Worm (Caenorhabditis elegans): ENCODE measurements around the gene snb-1.

DNA sequence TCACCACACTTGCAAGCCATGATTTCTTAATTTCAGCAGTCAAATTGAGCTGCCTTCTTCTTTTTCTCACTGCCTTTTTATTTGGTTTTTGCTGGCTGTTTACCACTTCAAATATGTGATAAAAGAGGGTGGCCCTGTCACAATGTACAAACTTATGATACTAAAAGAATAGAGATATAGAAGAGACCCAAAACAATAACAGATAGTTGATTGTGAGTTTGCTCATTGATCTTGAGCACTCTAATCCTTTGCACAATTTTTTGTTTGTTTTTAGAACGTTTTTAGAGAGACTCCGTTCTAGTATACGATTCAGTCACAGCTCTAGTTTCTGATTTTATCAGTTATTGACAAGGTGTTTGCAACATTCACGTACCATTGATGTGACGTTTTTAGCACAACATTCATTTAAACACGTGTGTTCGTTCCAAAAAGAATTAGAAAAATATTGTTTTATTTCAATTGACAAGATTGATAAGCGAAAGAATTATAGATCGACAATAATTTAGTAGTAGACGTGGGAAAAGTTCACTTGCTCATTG lies 35.6 kb upstream of the snb-1 start, which contains the start of gene mtl-1:
- no peak for TF ChIP-seq ceh-30 (tag; optimal IDR thresholded peaks at IDR 0.05)
- TF ChIP-seq zip-5 (tag; optimal IDR thresholded peaks at IDR 0.05) = no peak
- no peak for TF ChIP-seq pqm-1 (tag; optimal IDR thresholded peaks at IDR 0.05)
- TF ChIP-seq ceh-31 (tag; optimal IDR thresholded peaks at IDR 0.05) = no peak
